Worm (Caenorhabditis elegans) whole organism, L3 larva: ENCODE data around the gene F29A7.4.

ENCODE experiments used
- ZK546.5 ChIP-seq: sonication (generic microtip); optimal IDR thresholded peaks from 2 replicates; lab custom pipeline; 2017; ENCODE audit warnings: missing biosample characterization, missing genetic modification characterization
- nfya-1 ChIP-seq: sonication (generic microtip); optimal IDR thresholded peaks from 2 replicates; lab custom pipeline; 2017; ENCODE audit warnings: missing genetic modification characterization, mild to moderate bottlenecking, missing compliant biosample characterization, antibody characterized with exemption, moderate library complexity; ENCODE audit not compliant: insufficient read depth
- nhr-237 ChIP-seq: fragments of 150-350 bp; optimal IDR thresholded peaks from 2 replicates; lab custom pipeline; 2014; ENCODE audit warnings: missing biosample characterization, missing genetic modification characterization

DNA sequence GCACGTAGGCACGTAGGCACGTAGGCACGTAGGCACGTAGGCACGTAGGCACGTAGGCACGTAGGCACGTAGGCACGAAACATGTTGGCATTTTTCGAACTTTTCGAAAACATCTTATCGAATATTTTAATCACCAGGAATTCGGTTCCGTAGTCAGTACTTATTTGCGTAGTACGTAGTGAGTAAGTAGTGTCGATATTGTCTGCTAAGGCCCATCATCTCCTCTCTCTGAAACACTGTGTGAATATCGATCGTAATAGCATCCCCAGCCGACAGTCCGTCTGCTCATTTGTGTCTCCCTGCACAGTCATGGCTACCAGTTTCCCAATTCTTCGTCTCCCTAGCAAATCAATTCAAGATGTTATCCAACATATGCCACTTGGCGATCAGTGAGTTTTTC, 12.3 kb downstream of the F29A7.4 start, which contains the start of gene fbxb-106:
- TF ChIP-seq nfya-1 (tag; lab: Kevin White, UChicago) (no peak), nhr-237 (tag; lab: Kevin White, UChicago) (no peak), ZK546.5 (tag; lab: Kevin White, UChicago) (no peak)
